Fruit fly (Drosophila melanogaster) whole organism, embryonic: ENCODE measurements around the gene Sap130.

Experiments used
- Adf1 ChIP-seq: fragments of 200-800 bp; sonication (Bioruptor generic); IDR thresholded peaks from 2 replicates; pipeline ENCODE4 v1.3.6; 2022; ENCODE audit warnings: missing biosample characterization, missing genetic modification characterization
- Atf6 ChIP-seq: fragments of 200-800 bp; sonication (Bioruptor generic); IDR thresholded peaks from 2 replicates; pipeline ENCODE4 v1.3.6; 2022; ENCODE audit warnings: missing biosample characterization, missing genetic modification characterization
- B-H2 ChIP-seq: fragments of 200-800 bp; sonication (Bioruptor generic); optimal IDR thresholded peaks from 2 replicates; lab custom pipeline; 2018; ENCODE audit warnings: missing biosample characterization, mild to moderate bottlenecking, missing genetic modification characterization
- CG10209 ChIP-seq: fragments of 200-800 bp; sonication (Bioruptor generic); optimal IDR thresholded peaks from 3 replicates; lab custom pipeline; 2017; ENCODE audit warnings: missing biosample characterization, mild to moderate bottlenecking, missing genetic modification characterization, missing genetic modification reagents
- CG12299 ChIP-seq: fragments of 200-800 bp; sonication (Bioruptor generic); optimal IDR thresholded peaks from 2 replicates; lab custom pipeline; 2018; ENCODE audit warnings: missing biosample characterization, mild to moderate bottlenecking, missing genetic modification characterization
- CG13424 ChIP-seq: fragments of 200-800 bp; sonication (Bioruptor generic); optimal IDR thresholded peaks from 2 replicates; lab custom pipeline; 2019; ENCODE audit warnings: missing biosample characterization, mild to moderate bottlenecking, missing genetic modification characterization, moderate library complexity
- CG13624 ChIP-seq: fragments of 200-800 bp; sonication (Bioruptor generic); optimal IDR thresholded peaks from 2 replicates; lab custom pipeline; 2016; ENCODE audit warnings: missing biosample characterization, missing genetic modification characterization
- CG15479 ChIP-seq: fragments of 200-800 bp; sonication (Bioruptor generic); optimal IDR thresholded peaks from 3 replicates; lab custom pipeline; 2019; ENCODE audit warnings: missing biosample characterization, mild to moderate bottlenecking, missing genetic modification characterization, moderate library complexity
- CG1602 ChIP-seq: fragments of 200-800 bp; sonication (Bioruptor generic); optimal IDR thresholded peaks from 3 replicates; lab custom pipeline; 2016; ENCODE audit warnings: missing biosample characterization, missing genetic modification characterization
- CG2202 ChIP-seq: fragments of 200-800 bp; sonication (Bioruptor generic); optimal IDR thresholded peaks from 2 replicates; lab custom pipeline; 2018; ENCODE audit warnings: missing biosample characterization, mild to moderate bottlenecking, missing genetic modification characterization
- CG2678 ChIP-seq: fragments of 200-800 bp; sonication (Bioruptor generic); optimal IDR thresholded peaks from 3 replicates; lab custom pipeline; 2019; ENCODE audit warnings: missing biosample characterization, mild to moderate bottlenecking, missing genetic modification characterization, moderate library complexity
- CG32767 ChIP-seq: fragments of 200-800 bp; sonication (Bioruptor generic); IDR thresholded peaks from 2 replicates; pipeline ENCODE4 v1.3.6; 2022; ENCODE audit warnings: missing biosample characterization, missing genetic modification characterization
- CG34376 ChIP-seq: fragments of 200-800 bp; sonication (Bioruptor generic); optimal IDR thresholded peaks from 2 replicates; lab custom pipeline; 2018; ENCODE audit warnings: missing biosample characterization, mild to moderate bottlenecking, missing genetic modification characterization
- CG3726 ChIP-seq: fragments of 200-800 bp; sonication (Bioruptor generic); IDR thresholded peaks from 3 replicates; pipeline ENCODE4, ENCODE4 v1.3.6; 2022; ENCODE audit warnings: missing biosample characterization, missing genetic modification characterization
- CG4404 ChIP-seq: fragments of 200-800 bp; sonication (Bioruptor generic); IDR thresholded peaks from 2 replicates; pipeline ENCODE4 v1.3.6; 2022; ENCODE audit warnings: missing biosample characterization, missing genetic modification characterization
- CG4707 ChIP-seq: fragments of 200-800 bp; sonication (Bioruptor generic); optimal IDR thresholded peaks from 2 replicates; lab custom pipeline; 2018; ENCODE audit warnings: missing biosample characterization, mild to moderate bottlenecking, missing genetic modification characterization, moderate library complexity
- CG6272 ChIP-seq: fragments of 200-800 bp; sonication (Bioruptor generic); IDR thresholded peaks from 2 replicates; pipeline ENCODE4 v1.3.6; 2022; ENCODE audit warnings: missing biosample characterization, missing genetic modification characterization
- CG6689 ChIP-seq: fragments of 200-800 bp; sonication (Bioruptor generic); IDR thresholded peaks from 2 replicates; pipeline ENCODE4 v1.3.6; 2022; ENCODE audit warnings: missing biosample characterization, missing genetic modification characterization
- CG7786 ChIP-seq: fragments of 200-800 bp; sonication (Bioruptor generic); optimal IDR thresholded peaks from 2 replicates; lab custom pipeline; 2016; ENCODE audit warnings: missing biosample characterization, missing genetic modification characterization
- CG8478 ChIP-seq: fragments of >200 bp; optimal IDR thresholded peaks from 2 replicates; lab custom pipeline; 2018
- D ChIP-seq, 2 experiments: fragments of 200-800 bp in 1 of 2; fragments of >200 bp in 1 of 2; sonication (Bioruptor generic) in 1 of 2; optimal IDR thresholded peaks; 2 replicates in 1 of 2; 3 replicates in 1 of 2; lab custom pipeline; 2017; ENCODE audit warnings: mild to moderate bottlenecking in 1 of 2, missing biosample characterization in 1 of 2, missing genetic modification characterization in 1 of 2, missing genetic modification reagents in 1 of 2
- Doc2 ChIP-seq: fragments of 200-800 bp; sonication (Bioruptor generic); IDR thresholded peaks from 2 replicates; pipeline ENCODE4 v1.3.6; 2022; ENCODE audit warnings: missing biosample characterization, missing genetic modification characterization
- Doc3 ChIP-seq: fragments of 200-800 bp; sonication (Bioruptor generic); IDR thresholded peaks from 3 replicates; pipeline ENCODE4 v1.3.6; 2022; ENCODE audit warnings: missing biosample characterization, missing genetic modification characterization; ENCODE audit not compliant: partially characterized antibody
- E2f2 ChIP-seq: fragments of 200-800 bp; sonication (Bioruptor generic); IDR thresholded peaks from 2 replicates; pipeline ENCODE4 v1.3.6; 2022; ENCODE audit warnings: missing biosample characterization, missing genetic modification characterization
- Hmx ChIP-seq: fragments of 200-800 bp; sonication (Bioruptor generic); optimal IDR thresholded peaks from 2 replicates; lab custom pipeline; 2016; ENCODE audit warnings: missing biosample characterization, missing genetic modification characterization
- Lhr ChIP-seq: fragments of 200-800 bp; sonication (Bioruptor generic); optimal IDR thresholded peaks from 3 replicates; lab custom pipeline; 2017; ENCODE audit warnings: mild to moderate bottlenecking, missing biosample characterization, missing genetic modification reagents, missing genetic modification characterization
- MTF-1 ChIP-seq: fragments of 200-800 bp; sonication (Bioruptor generic); optimal IDR thresholded peaks from 2 replicates; lab custom pipeline; 2018; ENCODE audit warnings: missing biosample characterization, mild to moderate bottlenecking, missing genetic modification characterization, borderline replicate concordance
- amos ChIP-seq: fragments of 200-800 bp; sonication (Bioruptor generic); IDR thresholded peaks from 2 replicates; pipeline ENCODE4 v1.3.6; 2022; ENCODE audit warnings: missing biosample characterization, missing genetic modification characterization; ENCODE audit not compliant: partially characterized antibody
- aop ChIP-seq: fragments of 200-800 bp; sonication (Bioruptor generic); IDR thresholded peaks from 2 replicates; pipeline ENCODE4 v1.3.6; 2022; ENCODE audit warnings: missing biosample characterization, missing genetic modification characterization
- bbx ChIP-seq: fragments of 200-800 bp; sonication (Bioruptor generic); IDR thresholded peaks from 2 replicates; pipeline ENCODE4 v1.3.6; 2022; ENCODE audit warnings: missing biosample characterization, missing genetic modification characterization; ENCODE audit not compliant: partially characterized antibody
- ci ChIP-seq: fragments of 200-800 bp; sonication (Bioruptor generic); IDR thresholded peaks from 3 replicates; pipeline ENCODE4 v1.3.6; 2022; ENCODE audit warnings: missing biosample characterization, missing genetic modification characterization
- da ChIP-seq: fragments of 200-800 bp; sonication (Bioruptor generic); optimal IDR thresholded peaks from 2 replicates; lab custom pipeline; 2016; ENCODE audit warnings: missing biosample characterization, missing genetic modification characterization
- danr ChIP-seq: fragments of 200-800 bp; sonication (Bioruptor generic); IDR thresholded peaks from 2 replicates; pipeline ENCODE4 v1.3.6; 2022; ENCODE audit warnings: missing biosample characterization, missing genetic modification characterization
- dpn ChIP-seq, 2 experiments: fragments of 200-800 bp; sonication (Bioruptor generic); optimal IDR thresholded peaks; 3 replicates each; lab custom pipeline; 2016; ENCODE audit warnings: missing biosample characterization in 2 of 2, missing genetic modification characterization in 2 of 2
- en ChIP-seq: fragments of 200-800 bp; sonication (Bioruptor generic); optimal IDR thresholded peaks from 2 replicates; lab custom pipeline; 2016; ENCODE audit warnings: missing biosample characterization, missing genetic modification characterization
- eve ChIP-seq, 2 experiments: fragments of >200 bp; optimal IDR thresholded peaks; 2 replicates each; lab custom pipeline; 2017; ENCODE audit warnings: missing biosample characterization in 2 of 2, missing genetic modification characterization in 2 of 2
- fd102C ChIP-seq: fragments of 200-800 bp; sonication (Bioruptor generic); optimal IDR thresholded peaks from 2 replicates; lab custom pipeline; 2018; ENCODE audit warnings: missing biosample characterization, mild to moderate bottlenecking, missing genetic modification characterization, moderate library complexity
- fd3F ChIP-seq: fragments of 200-800 bp; sonication (Bioruptor generic); optimal IDR thresholded peaks from 2 replicates; lab custom pipeline; 2018; ENCODE audit warnings: missing biosample characterization, mild to moderate bottlenecking, missing genetic modification characterization, moderate library complexity
- ind ChIP-seq: fragments of 200-800 bp; sonication (Bioruptor generic); optimal IDR thresholded peaks from 3 replicates; lab custom pipeline; 2016; ENCODE audit warnings: missing biosample characterization, missing genetic modification characterization
- luna ChIP-seq: fragments of 200-800 bp; sonication (Bioruptor generic); optimal IDR thresholded peaks from 2 replicates; lab custom pipeline; 2016; ENCODE audit warnings: missing biosample characterization, missing genetic modification characterization
- phol ChIP-seq: fragments of 200-800 bp; sonication (Bioruptor generic); optimal IDR thresholded peaks from 3 replicates; lab custom pipeline; 2018; ENCODE audit warnings: missing biosample characterization, mild to moderate bottlenecking, missing genetic modification characterization, moderate library complexity
- repo ChIP-seq: fragments of 200-800 bp; sonication (Bioruptor generic); optimal IDR thresholded peaks from 2 replicates; lab custom pipeline; 2016; ENCODE audit warnings: missing biosample characterization, missing genetic modification characterization
- schlank ChIP-seq: fragments of 200-800 bp; sonication (Bioruptor generic); optimal IDR thresholded peaks from 2 replicates; lab custom pipeline; 2018; ENCODE audit warnings: missing biosample characterization, mild to moderate bottlenecking, missing genetic modification characterization
- sd ChIP-seq: fragments of 200-800 bp; sonication (Bioruptor generic); optimal IDR thresholded peaks from 3 replicates; lab custom pipeline; 2018; ENCODE audit warnings: missing biosample characterization, mild to moderate bottlenecking, missing genetic modification characterization, moderate library complexity
- sisA ChIP-seq: fragments of 200-800 bp; sonication (Bioruptor generic); IDR thresholded peaks from 2 replicates; pipeline ENCODE4 v1.3.6; 2022; ENCODE audit warnings: missing biosample characterization, missing genetic modification characterization
- slou ChIP-seq: fragments of 200-800 bp; sonication (Bioruptor generic); optimal IDR thresholded peaks from 3 replicates; lab custom pipeline; 2016; ENCODE audit warnings: missing biosample characterization, missing genetic modification characterization
- z ChIP-seq: fragments of 200-800 bp; sonication (Bioruptor generic); IDR thresholded peaks from 3 replicates; pipeline ENCODE4 v1.3.6; 2022; ENCODE audit warnings: missing biosample characterization, missing genetic modification characterization
- zen2 ChIP-seq: fragments of 200-800 bp; sonication (Bioruptor generic); IDR thresholded peaks from 3 replicates; pipeline ENCODE4 v1.3.6; 2022; ENCODE audit warnings: missing biosample characterization, missing genetic modification characterization; ENCODE audit not compliant: partially characterized antibody

Sap130 gene

DNA sequence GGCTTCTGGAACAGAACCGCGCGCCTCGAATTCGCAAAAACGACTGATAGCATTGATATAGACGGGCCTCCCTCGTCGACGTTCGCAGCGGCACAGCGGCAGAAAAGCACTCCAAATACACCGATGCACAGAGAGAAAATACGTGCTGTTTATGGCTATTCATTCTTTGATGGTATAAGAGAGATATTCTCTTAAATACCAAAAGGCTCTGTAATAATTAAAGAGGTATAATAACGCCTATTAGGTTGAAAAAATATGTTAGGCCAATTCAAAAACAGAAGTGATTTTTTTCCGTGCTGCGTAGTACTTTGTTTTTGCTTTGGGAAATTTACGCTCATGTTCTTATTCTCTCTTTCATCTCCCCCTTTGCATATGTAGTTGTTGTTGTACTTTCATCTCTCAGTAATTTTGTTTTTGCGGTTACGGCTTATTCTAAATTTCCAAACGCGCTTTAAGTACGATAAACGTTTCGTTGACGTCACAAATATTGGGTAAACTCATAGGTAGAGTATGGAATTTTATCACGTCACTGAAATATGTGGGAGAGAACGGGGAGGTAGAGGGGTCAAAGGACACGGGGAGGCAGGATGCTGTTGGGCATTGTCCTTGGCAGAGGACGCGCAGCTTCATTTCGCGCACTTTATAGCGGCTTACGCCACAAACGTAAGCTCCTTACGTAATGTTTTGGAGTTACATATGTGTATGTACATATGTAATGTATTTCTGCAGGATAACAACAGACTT is 37.5 kb downstream of the Sap130 start, which contains the start of gene nebu (continued):
- TF ChIP-seq en (GFP tag; lab: Kevin White, UChicago) (peak; percentile 90), phol (peak; percentile 86), Lhr (GFP tag; lab: Kevin White, UChicago) (peak; percentile 59), danr (GFP tag; lab: Robert Waterston, UW) (peak; percentile 95), CG13624 (GFP tag; lab: Kevin White, UChicago) (peak; percentile 98), bbx (no peak), CG3726 (GFP tag; lab: Robert Waterston, UW) (no peak; the same call in 2 of the 3 replicates), CG8478 (lab: Kevin White, UChicago) (no peak), sd (tag; lab: Kevin White, UChicago) (peak; percentile 91), CG1602 (GFP tag; lab: Kevin White, UChicago) (peak; percentile 91), MTF-1 (peak; percentile 90), CG2678 (tag; lab: Kevin White, UChicago) (peak; percentile 97), CG6272 (GFP tag; lab: Robert Waterston, UW) (no peak), schlank (peak; percentile 96), da (peak; percentile 90), CG7786 (GFP tag; lab: Kevin White, UChicago) (peak; percentile 99), amos (no peak), repo (peak; percentile 94), aop (GFP tag; lab: Robert Waterston, UW) (0 out of 2 replicates have a peak, but pooled peaks have one; percentile 72), Adf1 (peak; percentile 89), CG6689 (GFP tag; lab: Robert Waterston, UW) (peak; percentile 94; the same call in 1 of the 2 replicates), CG32767 (peak; percentile 93), ind (GFP tag; lab: Kevin White, UChicago) (peak; percentile 97), zen2 (GFP tag; lab: Robert Waterston, UW) (no peak), CG2202 (tag; lab: Kevin White, UChicago) (peak; percentile 66), D (optimal IDR thresholded peaks at IDR 0.05; lab: Kevin White, UChicago) (no peak), D (GFP tag; optimal IDR thresholded peaks at IDR 0.05; lab: Kevin White, UChicago) (peak; percentile 88), slou (GFP tag; lab: Kevin White, UChicago) (peak; percentile 86), Hmx (peak; percentile 89), eve (GFP tag; optimal IDR thresholded peaks at IDR 0.05; lab: Kevin White, UChicago) (peak in 1 of 2 experiments; percentile 95), CG4404 (GFP tag; lab: Robert Waterston, UW) (no peak; the same call in 1 of the 2 replicates), CG10209 (GFP tag; lab: Kevin White, UChicago) (peak; percentile 96), luna (GFP tag; lab: Kevin White, UChicago) (peak; percentile 98), CG34376 (GFP tag; lab: Kevin White, UChicago) (peak; percentile 97), CG4707 (GFP tag; lab: Kevin White, UChicago) (peak; percentile 62), CG12299 (tag; lab: Kevin White, UChicago) (peak; percentile 93), ci (no peak; the same call in none of the 3 replicates), Atf6 (peak; percentile 99), z (GFP tag; lab: Robert Waterston, UW) (peak; percentile 64; the same call in 2 of the 3 replicates), Doc2 (GFP tag; lab: Robert Waterston, UW) (no peak), CG13424 (peak; percentile 94), E2f2 (GFP tag; lab: Robert Waterston, UW) (peak; percentile 81), CG15479 (GFP tag; lab: Kevin White, UChicago) (no peak), sisA (GFP tag; lab: Robert Waterston, UW) (peak; percentile 96), fd102C (GFP tag; lab: Kevin White, UChicago) (peak; percentile 5), dpn (GFP tag; optimal IDR thresholded peaks at IDR 0.05; lab: Kevin White, UChicago) (peak; percentile 97), fd3F (GFP tag; lab: Kevin White, UChicago) (peak; percentile 96), Doc3 (GFP tag; lab: Robert Waterston, UW) (no peak), B-H2 (peak; percentile 96)
